Fruit fly (Drosophila melanogaster) whole organism, embryonic: ENCODE data around the gene Vm34Ca.

Experiments
- B-H2 ChIP-seq: fragments of 200-800 bp; sonication (Bioruptor generic); optimal IDR thresholded peaks from 2 replicates; lab custom pipeline; 2018; ENCODE audit warnings: missing biosample characterization, mild to moderate bottlenecking, missing genetic modification characterization
- CG10366 ChIP-seq: fragments of 200-800 bp; sonication (Bioruptor generic); IDR thresholded peaks from 2 replicates; pipeline ENCODE4 v1.3.6; 2022; ENCODE audit warnings: missing biosample characterization, missing genetic modification characterization
- CG14441 ChIP-seq: fragments of 200-800 bp; sonication (Bioruptor generic); IDR thresholded peaks from 2 replicates; pipeline ENCODE4 v1.3.6; 2022; ENCODE audit warnings: missing biosample characterization, missing genetic modification characterization
- CG14667 ChIP-seq: fragments of 200-800 bp; sonication (Bioruptor generic); IDR thresholded peaks from 2 replicates; pipeline ENCODE4 v1.3.6; 2022; ENCODE audit warnings: missing biosample characterization, missing genetic modification characterization
- CG18476 ChIP-seq: fragments of 200-800 bp; sonication (Bioruptor generic); optimal IDR thresholded peaks from 2 replicates; lab custom pipeline; 2016; ENCODE audit warnings: missing biosample characterization, mild to moderate bottlenecking, missing genetic modification characterization
- CG34376 ChIP-seq: fragments of 200-800 bp; sonication (Bioruptor generic); optimal IDR thresholded peaks from 2 replicates; lab custom pipeline; 2018; ENCODE audit warnings: missing biosample characterization, mild to moderate bottlenecking, missing genetic modification characterization
- CG5245 ChIP-seq: fragments of 200-800 bp; sonication (Bioruptor generic); optimal IDR thresholded peaks from 3 replicates; lab custom pipeline; 2016; ENCODE audit warnings: missing biosample characterization, missing genetic modification characterization
- CG6689 ChIP-seq: fragments of 200-800 bp; sonication (Bioruptor generic); IDR thresholded peaks from 2 replicates; pipeline ENCODE4 v1.3.6; 2022; ENCODE audit warnings: missing biosample characterization, missing genetic modification characterization
- CG6765 ChIP-seq: fragments of 200-800 bp; sonication (Bioruptor generic); optimal IDR thresholded peaks from 3 replicates; lab custom pipeline; 2017; ENCODE audit warnings: missing biosample characterization, mild to moderate bottlenecking, missing genetic modification characterization
- CG7271 ChIP-seq: fragments of 200-800 bp; sonication (Bioruptor generic); optimal IDR thresholded peaks from 2 replicates; lab custom pipeline; 2018; ENCODE audit warnings: missing biosample characterization, mild to moderate bottlenecking, missing genetic modification characterization, moderate library complexity
- CG8388 ChIP-seq: fragments of 200-800 bp; sonication (Bioruptor generic); optimal IDR thresholded peaks from 2 replicates; lab custom pipeline; 2019; ENCODE audit warnings: missing biosample characterization, mild to moderate bottlenecking, missing genetic modification characterization, moderate library complexity
- CG8765 ChIP-seq: fragments of 200-800 bp; sonication (Bioruptor generic); IDR thresholded peaks from 2 replicates; pipeline ENCODE4 v1.3.6; 2022; ENCODE audit warnings: missing biosample characterization, missing genetic modification characterization
- CG9215 ChIP-seq: fragments of 200-800 bp; sonication (Bioruptor generic); IDR thresholded peaks from 2 replicates; pipeline ENCODE4 v1.3.6; 2022; ENCODE audit warnings: missing biosample characterization, missing genetic modification characterization
- CTCF ChIP-seq: fragments of 200-800 bp; sonication (Bioruptor generic); optimal IDR thresholded peaks from 2 replicates; lab custom pipeline; 2017; ENCODE audit warnings: missing biosample characterization, mild to moderate bottlenecking, missing genetic modification characterization, moderate library complexity
- Dip3 ChIP-seq: fragments of 200-800 bp; sonication (Bioruptor generic); optimal IDR thresholded peaks from 3 replicates; lab custom pipeline; 2016; ENCODE audit warnings: missing biosample characterization, missing genetic modification characterization
- Drgx ChIP-seq: fragments of 200-800 bp; sonication (Bioruptor generic); IDR thresholded peaks from 2 replicates; pipeline ENCODE4 v1.3.6; 2022; ENCODE audit warnings: missing biosample characterization, missing genetic modification characterization
- E2f2 ChIP-seq: fragments of 200-800 bp; sonication (Bioruptor generic); IDR thresholded peaks from 2 replicates; pipeline ENCODE4 v1.3.6; 2022; ENCODE audit warnings: missing biosample characterization, missing genetic modification characterization
- Fer2 ChIP-seq: fragments of 200-800 bp; sonication (Bioruptor generic); optimal IDR thresholded peaks from 2 replicates; lab custom pipeline; 2018; ENCODE audit warnings: missing biosample characterization, mild to moderate bottlenecking, missing genetic modification characterization, moderate library complexity
- GATAe ChIP-seq: fragments of 200-800 bp; sonication (Bioruptor generic); conservative IDR thresholded peaks from 2 replicates; pipeline ENCODE4 v1.3.6; 2022; ENCODE audit warnings: missing biosample characterization, missing genetic modification characterization
- Hr3 ChIP-seq: fragments of 200-800 bp; sonication (Bioruptor generic); optimal IDR thresholded peaks from 3 replicates; lab custom pipeline; 2016; ENCODE audit warnings: missing biosample characterization, missing genetic modification characterization
- Jarid2 ChIP-seq: fragments of 200-800 bp; sonication (Bioruptor generic); optimal IDR thresholded peaks from 3 replicates; lab custom pipeline; 2017; ENCODE audit warnings: mild to moderate bottlenecking, missing biosample characterization, missing genetic modification reagents, missing genetic modification characterization
- Ptx1 ChIP-seq: fragments of 200-800 bp; sonication (Bioruptor generic); IDR thresholded peaks from 2 replicates; pipeline ENCODE4 v1.3.6; 2022; ENCODE audit warnings: missing biosample characterization, missing genetic modification characterization
- Usf ChIP-seq: fragments of 200-800 bp; sonication (Bioruptor generic); optimal IDR thresholded peaks from 2 replicates; lab custom pipeline; 2017; ENCODE audit warnings: missing genotype, missing biosample characterization, missing genetic modification characterization
- ap ChIP-seq: fragments of 200-800 bp; sonication (Bioruptor generic); IDR thresholded peaks from 2 replicates; pipeline ENCODE4 v1.3.6; 2022; ENCODE audit warnings: missing biosample characterization, missing genetic modification characterization
- ara ChIP-seq: fragments of 200-800 bp; sonication (Bioruptor generic); IDR thresholded peaks from 2 replicates; pipeline ENCODE4 v1.3.6; 2022; ENCODE audit warnings: missing biosample characterization, missing genetic modification characterization
- ash1 ChIP-seq: fragments of 200-800 bp; sonication (Bioruptor generic); optimal IDR thresholded peaks from 2 replicates; lab custom pipeline; 2018; ENCODE audit warnings: missing biosample characterization, mild to moderate bottlenecking, missing genetic modification characterization
- bowl ChIP-seq: fragments of 200-800 bp; sonication (Bioruptor generic); IDR thresholded peaks from 2 replicates; pipeline ENCODE4 v1.3.6; 2022; ENCODE audit warnings: missing biosample characterization, missing genetic modification characterization
- chif ChIP-seq, 2 experiments: fragments of 200-800 bp; sonication (Bioruptor generic); optimal IDR thresholded peaks; 3 replicates each; lab custom pipeline; 2016; ENCODE audit warnings: missing biosample characterization in 2 of 2, missing genetic modification characterization in 2 of 2
- chm ChIP-seq: fragments of 200-800 bp; sonication (Bioruptor generic); IDR thresholded peaks from 2 replicates; pipeline ENCODE4 v1.3.6; 2022; ENCODE audit warnings: missing biosample characterization, missing genetic modification characterization
- gro ChIP-seq: fragments of 200-800 bp; sonication (Bioruptor generic); optimal IDR thresholded peaks from 2 replicates; lab custom pipeline; 2016; ENCODE audit warnings: missing biosample characterization, missing genetic modification characterization
- lab ChIP-seq: fragments of 200-800 bp; sonication (Bioruptor generic); optimal IDR thresholded peaks from 3 replicates; lab custom pipeline; 2017; ENCODE audit warnings: missing biosample characterization, missing genetic modification characterization, mild to moderate bottlenecking, moderate library complexity, missing genetic modification reagents
- maf-S ChIP-seq: fragments of 200-800 bp; sonication (Bioruptor generic); optimal IDR thresholded peaks from 2 replicates; lab custom pipeline; 2016; ENCODE audit warnings: missing biosample characterization, missing genetic modification characterization
- mam ChIP-seq: fragments of 200-800 bp; sonication (Bioruptor generic); optimal IDR thresholded peaks from 3 replicates; lab custom pipeline; 2016; ENCODE audit warnings: missing biosample characterization, missing genetic modification characterization
- nerfin-1 ChIP-seq: fragments of 200-800 bp; sonication (Bioruptor generic); optimal IDR thresholded peaks from 3 replicates; lab custom pipeline; 2019; ENCODE audit warnings: missing biosample characterization, mild to moderate bottlenecking, missing genetic modification characterization, moderate library complexity
- onecut ChIP-seq: fragments of 200-800 bp; sonication (Bioruptor generic); IDR thresholded peaks from 2 replicates; pipeline ENCODE4 v1.3.6; 2022; ENCODE audit warnings: missing biosample characterization, missing genetic modification characterization
- pnt ChIP-seq: fragments of 200-800 bp; sonication (Bioruptor generic); optimal IDR thresholded peaks from 3 replicates; lab custom pipeline; 2016; ENCODE audit warnings: missing biosample characterization, missing genetic modification characterization
- psq ChIP-seq: fragments of 200-800 bp; sonication (Bioruptor generic); optimal IDR thresholded peaks from 2 replicates; lab custom pipeline; 2017; ENCODE audit warnings: missing biosample characterization, missing genetic modification characterization
- rib ChIP-seq: fragments of 200-800 bp; sonication (Bioruptor generic); IDR thresholded peaks from 2 replicates; pipeline ENCODE4 v1.3.6; 2022; ENCODE audit warnings: missing biosample characterization, missing genetic modification characterization
- schlank ChIP-seq: fragments of 200-800 bp; sonication (Bioruptor generic); optimal IDR thresholded peaks from 2 replicates; lab custom pipeline; 2018; ENCODE audit warnings: missing biosample characterization, mild to moderate bottlenecking, missing genetic modification characterization
- sens ChIP-seq: fragments of 200-800 bp; sonication (Bioruptor generic); peaks from one replicate; lab custom pipeline; 2016; ENCODE audit warnings: missing biosample characterization, missing genetic modification characterization
- seq ChIP-seq: fragments of 200-800 bp; sonication (Bioruptor generic); IDR thresholded peaks from 2 replicates; pipeline ENCODE4 v1.3.6; 2022; ENCODE audit warnings: missing biosample characterization, missing genetic modification characterization
- sna ChIP-seq: fragments of 200-800 bp; sonication (Bioruptor generic); IDR thresholded peaks from 2 replicates; pipeline ENCODE4 v1.3.6; 2022; ENCODE audit warnings: missing biosample characterization, missing genetic modification characterization; ENCODE audit not compliant: partially characterized antibody
- so ChIP-seq: fragments of 200-800 bp; sonication (Bioruptor generic); IDR thresholded peaks from 3 replicates; pipeline ENCODE4 v1.3.6; 2022; ENCODE audit warnings: missing biosample characterization, missing genetic modification characterization
- sqz ChIP-seq: fragments of 200-800 bp; sonication (Bioruptor generic); optimal IDR thresholded peaks from 3 replicates; lab custom pipeline; 2018; ENCODE audit warnings: missing biosample characterization, mild to moderate bottlenecking, missing genetic modification characterization
- tap ChIP-seq: fragments of 200-800 bp; optimal IDR thresholded peaks from 3 replicates; lab custom pipeline; 2019; ENCODE audit warnings: missing biosample characterization, mild to moderate bottlenecking, missing genetic modification characterization, moderate library complexity
- tgo ChIP-seq: fragments of 200-800 bp; sonication (Bioruptor generic); IDR thresholded peaks from 3 replicates; pipeline ENCODE4 v1.3.6; 2022; ENCODE audit warnings: missing biosample characterization, missing genetic modification characterization

Vm34Ca gene

DNA sequence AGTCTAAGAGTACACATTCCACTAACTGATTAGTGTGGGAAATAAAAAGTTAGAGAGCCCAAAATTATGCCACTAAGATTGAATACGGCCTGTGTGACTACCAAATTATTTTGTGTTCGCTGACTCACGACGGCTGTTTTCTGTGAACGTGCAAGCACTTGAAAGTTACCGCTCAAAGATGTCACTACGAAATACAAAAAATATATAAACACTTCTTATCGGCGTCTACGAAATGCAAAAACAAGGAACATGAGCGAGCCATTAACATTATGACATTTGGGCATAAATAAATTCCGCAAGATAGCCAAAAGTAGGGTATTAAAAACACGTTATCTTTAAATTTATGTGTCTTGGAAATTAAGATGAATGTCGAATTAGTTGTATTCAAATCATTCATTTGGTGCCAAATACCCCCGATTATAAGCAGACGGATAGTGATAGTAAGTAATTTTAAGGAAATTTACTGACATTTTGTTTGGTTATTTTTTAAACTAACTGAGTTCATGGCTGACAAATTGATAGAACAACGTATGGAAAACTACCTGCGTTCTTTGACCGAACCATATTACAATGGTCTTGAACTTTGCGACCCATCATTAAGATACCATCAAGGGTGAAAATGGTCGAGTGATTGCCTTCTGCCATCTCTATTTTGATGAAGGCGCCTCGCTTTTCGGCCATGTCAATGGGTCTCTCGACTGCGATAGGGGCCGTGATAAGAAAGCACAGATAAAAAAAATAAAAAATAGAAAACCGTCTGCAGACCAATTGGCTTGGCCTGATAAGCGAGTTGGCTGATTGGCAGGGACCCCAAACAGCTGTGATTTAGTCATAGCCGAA lies 23.6 kb upstream of the Vm34Ca start, which contains the start of gene Tehao (continued):
- TF ChIP-seq rib (GFP tag; lab: Robert Waterston, UW) (no peak), CG9215 (GFP tag; lab: Robert Waterston, UW) (no peak), Hr3 (GFP tag; lab: Kevin White, UChicago) (no peak), CG14441 (GFP tag; lab: Robert Waterston, UW) (no peak), schlank (no peak), so (GFP tag; lab: Robert Waterston, UW) (no peak), CG10366 (GFP tag; lab: Robert Waterston, UW) (no peak), lab (peak; percentile 42), CG6689 (GFP tag; lab: Robert Waterston, UW) (no peak), CG5245 (no peak), nerfin-1 (tag; lab: Kevin White, UChicago) (no peak), E2f2 (GFP tag; lab: Robert Waterston, UW) (no peak), maf-S (GFP tag; lab: Kevin White, UChicago) (no peak), CG34376 (peak; percentile 76), gro (no peak), CG18476 (GFP tag; lab: Kevin White, UChicago) (no peak), GATAe (GFP tag; lab: Robert Waterston, UW) (peak; percentile 46), CG7271 (tag; lab: Kevin White, UChicago) (no peak), mam (GFP tag; lab: Kevin White, UChicago) (no peak), sens (peak; percentile 34), B-H2 (GFP tag; lab: Kevin White, UChicago) (no peak), tgo (GFP tag; lab: Robert Waterston, UW) (no peak)
- TF ChIP-seq, all 482 proteins: peak for 11

DNA sequence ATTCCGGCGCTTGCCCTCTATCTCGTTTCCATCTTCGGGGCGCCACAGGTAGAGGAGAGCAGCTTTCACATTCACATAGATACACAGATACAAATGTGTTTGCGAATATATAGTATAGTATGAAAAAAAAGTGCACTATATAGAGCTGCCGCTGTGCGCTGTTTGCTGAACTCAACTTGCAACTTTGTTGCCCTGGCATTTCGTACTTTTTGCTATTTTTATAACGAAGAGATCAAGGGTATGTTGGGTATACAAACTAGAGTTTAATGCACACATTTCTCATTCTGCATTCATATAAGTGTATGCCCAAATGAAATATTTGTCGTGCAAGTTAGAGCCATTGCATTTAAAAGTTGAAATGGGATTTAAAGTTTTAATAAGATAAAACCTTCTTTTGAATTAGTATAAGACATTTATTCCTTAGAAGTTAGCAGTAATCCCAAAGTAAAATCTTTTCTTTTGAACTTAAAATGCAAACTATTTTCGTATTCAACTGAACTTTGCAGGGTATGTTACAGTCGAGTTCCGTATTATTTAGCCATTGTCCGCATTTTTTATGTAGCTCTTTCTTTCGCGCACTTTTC lies 19.6 kb upstream of the Vm34Ca start:
- TF ChIP-seq Drgx (GFP tag; lab: Robert Waterston, UW) (peak; percentile 30; the same call in 1 of the 2 replicates), pnt (GFP tag; lab: Kevin White, UChicago) (no peak)

DNA sequence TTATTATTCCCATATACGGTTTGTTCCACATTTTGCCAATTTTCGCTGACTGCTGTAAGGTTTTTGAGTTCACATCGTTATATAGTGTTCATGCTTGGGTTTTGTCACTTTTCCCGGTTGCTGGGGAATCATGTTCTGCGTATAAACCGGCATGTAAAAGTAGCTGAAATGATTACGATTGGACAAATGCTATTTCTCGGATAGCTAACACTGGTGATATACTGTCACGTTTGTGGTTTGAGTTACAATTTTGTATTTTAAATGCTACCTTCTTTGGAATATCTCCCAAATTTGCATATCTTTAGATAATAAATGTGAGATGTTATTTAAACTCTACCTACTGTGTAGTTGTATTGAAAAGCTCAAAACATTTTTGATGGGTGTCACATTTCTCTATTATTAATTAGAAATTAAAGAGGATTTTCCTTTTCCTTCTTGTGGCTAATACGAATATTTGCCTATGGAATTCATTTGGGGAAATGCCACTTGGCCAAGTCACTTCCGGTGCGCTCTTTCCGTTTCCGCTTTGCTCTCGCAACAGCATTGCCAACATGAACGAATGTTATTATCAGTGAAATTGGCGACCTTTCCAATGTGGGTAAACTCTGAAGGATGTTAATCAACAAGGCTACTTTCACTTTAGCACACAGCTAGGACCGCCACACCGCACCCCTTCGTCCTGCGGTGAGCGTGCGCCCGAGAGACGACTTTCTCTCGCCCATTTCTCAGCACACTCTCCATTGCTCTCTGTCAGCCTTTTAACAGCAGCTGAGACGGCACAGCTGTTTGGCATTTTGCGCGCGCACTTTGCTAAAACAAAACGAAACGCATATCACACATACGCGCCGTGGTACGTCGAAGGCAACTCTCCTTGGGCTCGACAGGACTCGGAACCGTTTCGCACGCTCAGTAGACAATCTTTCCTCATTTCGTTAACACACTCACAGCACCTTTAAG lies 3.4 kb upstream of the Vm34Ca start, which contains the start of the genes CG16956, CG42784 and CG43850:
Gene CG16956, minus strand, starts transcription at position 51 of the 957 bp plus-strand sequence.
Gene CG42784, plus strand, starts transcription at position 907 of the 957 bp plus-strand sequence.
Gene CG43850, plus strand, starts transcription at position 907 of the 957 bp plus-strand sequence.
- TF ChIP-seq chm (GFP tag; lab: Robert Waterston, UW) (no peak; the same call in 1 of the 2 replicates), psq (GFP tag; lab: Kevin White, UChicago) (no peak), onecut (peak; percentile 59), sna (GFP tag; lab: Robert Waterston, UW) (no peak), chif (GFP tag; optimal IDR thresholded peaks at IDR 0.05; lab: Kevin White, UChicago) (no peak), Usf (GFP tag; lab: Kevin White, UChicago) (no peak), CG8388 (GFP tag; lab: Kevin White, UChicago) (peak; percentile 13), ash1 (GFP tag; lab: Kevin White, UChicago) (peak; percentile 24), seq (peak; percentile 53; the same call in 1 of the 2 replicates), sqz (GFP tag; lab: Kevin White, UChicago) (peak; percentile 26), Jarid2 (GFP tag; lab: Kevin White, UChicago) (peak; percentile 17), CTCF (peak; percentile 7), CG6765 (GFP tag; lab: Kevin White, UChicago) (peak; percentile 90), bowl (GFP tag; lab: Robert Waterston, UW) (peak; percentile 42; the same call in 1 of the 2 replicates), CG14667 (no peak), Ptx1 (GFP tag; lab: Robert Waterston, UW) (no peak), Fer2 (tag; lab: Kevin White, UChicago) (peak; percentile 46), CG8765 (no peak), ara (no peak), tap (tag; lab: Kevin White, UChicago) (peak; percentile 30), ap (GFP tag; lab: Robert Waterston, UW) (no peak), so (GFP tag; lab: Robert Waterston, UW) (0 out of 3 replicates have a peak, but pooled peaks have one; percentile 60), Dip3 (GFP tag; lab: Kevin White, UChicago) (no peak)
